Worm (Caenorhabditis elegans) whole organism, mixed stage, embryonic: ENCODE results near the gene K07C5.13.

Experiments used
- M03D4.4 ChIP-seq: sonication (generic microtip); optimal IDR thresholded peaks from 2 replicates; lab custom pipeline; 2017; ENCODE audit warnings: mild to moderate bottlenecking, missing genetic modification characterization, missing compliant biosample characterization
- bed-3 ChIP-seq: fragments of 200-800 bp; sonication (Bioruptor generic); optimal IDR thresholded peaks from 3 replicates; lab custom pipeline; 2018; ENCODE audit warnings: mild to moderate bottlenecking, missing genetic modification characterization, moderate library complexity, missing compliant biosample characterization
- blmp-1 ChIP-seq: fragments of 150-350 bp; optimal IDR thresholded peaks from 2 replicates; lab custom pipeline; 2014; ENCODE audit warnings: missing biosample characterization, missing genetic modification characterization
- ceh-39 ChIP-seq: fragments of 150-350 bp; optimal IDR thresholded peaks from 2 replicates; lab custom pipeline; 2014; ENCODE audit warnings: missing biosample characterization, missing genetic modification characterization
- ceh-43 ChIP-seq: fragments of 200-800 bp; sonication (Bioruptor generic); optimal IDR thresholded peaks from 2 replicates; lab custom pipeline; 2018; ENCODE audit warnings: mild to moderate bottlenecking, missing genetic modification characterization, moderate library complexity, missing compliant biosample characterization
- ceh-83 ChIP-seq: fragments of 200-800 bp; sonication (Bioruptor generic); optimal IDR thresholded peaks from 2 replicates; lab custom pipeline; 2018; ENCODE audit warnings: mild to moderate bottlenecking, missing genetic modification characterization, missing compliant biosample characterization
- ces-1 ChIP-seq: fragments of 150-350 bp; optimal IDR thresholded peaks from 2 replicates; lab custom pipeline; 2014; ENCODE audit warnings: missing biosample characterization, missing genetic modification reagents, missing genetic modification characterization
- cnd-1 ChIP-seq: fragments of 200-800 bp; sonication (Bioruptor generic); optimal IDR thresholded peaks from 2 replicates; lab custom pipeline; 2018; ENCODE audit warnings: mild to moderate bottlenecking, missing genetic modification characterization, missing compliant biosample characterization
- drap-1 ChIP-seq: fragments of 200-800 bp; sonication (Bioruptor generic); optimal IDR thresholded peaks from 3 replicates; lab custom pipeline; 2018; ENCODE audit warnings: mild to moderate bottlenecking, missing genetic modification characterization, missing compliant biosample characterization
- elt-1 ChIP-seq: sonication (generic microtip); optimal IDR thresholded peaks from 2 replicates; lab custom pipeline; 2017; ENCODE audit warnings: missing genetic modification characterization, mild to moderate bottlenecking, missing compliant biosample characterization, antibody characterized with exemption, moderate library complexity, borderline replicate concordance; ENCODE audit not compliant: insufficient read depth
- elt-3 ChIP-seq: fragments of 150-350 bp; optimal IDR thresholded peaks from 2 replicates; lab custom pipeline; 2014; ENCODE audit warnings: missing biosample characterization, missing genetic modification characterization
- flh-1 ChIP-seq: fragments of 200-800 bp; sonication (Bioruptor generic); optimal IDR thresholded peaks from 2 replicates; lab custom pipeline; 2018; ENCODE audit warnings: mild to moderate bottlenecking, missing genetic modification characterization, moderate library complexity, missing compliant biosample characterization
- ham-2 ChIP-seq: fragments of 200-800 bp; sonication (Bioruptor generic); optimal IDR thresholded peaks from 2 replicates; lab custom pipeline; 2018; ENCODE audit warnings: mild to moderate bottlenecking, missing genetic modification characterization, missing compliant biosample characterization
- hlh-1 ChIP-seq: fragments of 150-350 bp; optimal IDR thresholded peaks from 2 replicates; lab custom pipeline; 2014; ENCODE audit warnings: missing biosample characterization, missing genetic modification reagents, missing genetic modification characterization
- lin-13 ChIP-seq: fragments of 150-350 bp; optimal IDR thresholded peaks from 2 replicates; lab custom pipeline; 2014; ENCODE audit warnings: missing biosample characterization, missing genetic modification characterization
- lin-32 ChIP-seq: fragments of 200-800 bp; sonication (Bioruptor generic); optimal IDR thresholded peaks from 2 replicates; lab custom pipeline; 2018; ENCODE audit warnings: mild to moderate bottlenecking, missing genetic modification characterization, missing compliant biosample characterization
- lsy-2 ChIP-seq: fragments of 150-350 bp; optimal IDR thresholded peaks from 2 replicates; lab custom pipeline; 2014; ENCODE audit warnings: missing biosample characterization, missing genetic modification characterization
- mab-5 ChIP-seq: fragments of 150-350 bp; optimal IDR thresholded peaks from 2 replicates; lab custom pipeline; 2014; ENCODE audit warnings: missing biosample characterization, missing genetic modification characterization
- mep-1 ChIP-seq: fragments of 150-350 bp; optimal IDR thresholded peaks from 2 replicates; lab custom pipeline; 2017; ENCODE audit warnings: missing biosample characterization, missing genetic modification reagents, missing genetic modification characterization, inconsistent platforms
- mls-2 ChIP-seq: sonication (generic microtip); optimal IDR thresholded peaks from 2 replicates; lab custom pipeline; 2016; ENCODE audit warnings: mild to moderate bottlenecking, missing genetic modification characterization, moderate library complexity, missing compliant biosample characterization
- nhr-12 ChIP-seq: fragments of 150-350 bp; optimal IDR thresholded peaks from 2 replicates; lab custom pipeline; 2014; ENCODE audit warnings: missing biosample characterization, missing genetic modification characterization
- nhr-2 ChIP-seq: fragments of 150-350 bp; optimal IDR thresholded peaks from 2 replicates; lab custom pipeline; 2014; ENCODE audit warnings: missing biosample characterization, missing genetic modification characterization
- nhr-237 ChIP-seq: fragments of 150-350 bp; optimal IDR thresholded peaks from 2 replicates; lab custom pipeline; 2014; ENCODE audit warnings: missing biosample characterization, missing genetic modification characterization
- nhr-28 ChIP-seq: fragments of 150-350 bp; optimal IDR thresholded peaks from 2 replicates; lab custom pipeline; 2014; ENCODE audit warnings: missing biosample characterization, missing genetic modification characterization
- nhr-76 ChIP-seq: sonication (generic microtip); optimal IDR thresholded peaks from 2 replicates; lab custom pipeline; 2017; ENCODE audit warnings: missing biosample characterization, missing genetic modification characterization
- pha-4 ChIP-seq: fragments of 150-350 bp; optimal IDR thresholded peaks from 2 replicates; lab custom pipeline; 2018; ENCODE audit warnings: missing biosample characterization, missing genetic modification reagents, missing genetic modification characterization
- sem-2 ChIP-seq: fragments of 200-800 bp; sonication (Bioruptor generic); optimal IDR thresholded peaks from 2 replicates; lab custom pipeline; 2018; ENCODE audit warnings: mild to moderate bottlenecking, missing genetic modification characterization, missing compliant biosample characterization
- snpc-4 ChIP-seq: fragments of 150-350 bp; optimal IDR thresholded peaks from 2 replicates; lab custom pipeline; 2014; ENCODE audit warnings: missing biosample characterization, missing genetic modification characterization
- sptf-1 ChIP-seq: sonication (generic microtip); optimal IDR thresholded peaks from 2 replicates; lab custom pipeline; 2017; ENCODE audit warnings: mild to moderate bottlenecking, missing genetic modification characterization, moderate library complexity, missing compliant biosample characterization
- tbx-8 ChIP-seq: fragments of 200-800 bp; sonication (Bioruptor generic); optimal IDR thresholded peaks from 2 replicates; lab custom pipeline; 2018; ENCODE audit warnings: mild to moderate bottlenecking, missing genetic modification characterization, moderate library complexity, missing compliant biosample characterization
- unc-120 ChIP-seq: sonication (generic microtip); optimal IDR thresholded peaks from 2 replicates; lab custom pipeline; 2017; ENCODE audit warnings: missing genetic modification characterization, missing compliant biosample characterization; ENCODE audit not compliant: poor library complexity, severe bottlenecking
- unc-39 ChIP-seq: fragments of 150-350 bp; optimal IDR thresholded peaks from 2 replicates; lab custom pipeline; 2014; ENCODE audit warnings: missing biosample characterization, missing genetic modification characterization
- unc-62 ChIP-seq: fragments of 150-350 bp; optimal IDR thresholded peaks from 2 replicates; lab custom pipeline; 2014; ENCODE audit warnings: missing biosample characterization, missing genetic modification reagents, missing genetic modification characterization
- zip-8 ChIP-seq: fragments of 150-350 bp; optimal IDR thresholded peaks from 2 replicates; lab custom pipeline; 2014; ENCODE audit warnings: missing biosample characterization, missing genetic modification characterization
- ztf-11 ChIP-seq: fragments of 150-350 bp; optimal IDR thresholded peaks from 2 replicates; lab custom pipeline; 2014; ENCODE audit warnings: missing biosample characterization, missing genetic modification characterization

The K07C5.13 gene

DNA sequence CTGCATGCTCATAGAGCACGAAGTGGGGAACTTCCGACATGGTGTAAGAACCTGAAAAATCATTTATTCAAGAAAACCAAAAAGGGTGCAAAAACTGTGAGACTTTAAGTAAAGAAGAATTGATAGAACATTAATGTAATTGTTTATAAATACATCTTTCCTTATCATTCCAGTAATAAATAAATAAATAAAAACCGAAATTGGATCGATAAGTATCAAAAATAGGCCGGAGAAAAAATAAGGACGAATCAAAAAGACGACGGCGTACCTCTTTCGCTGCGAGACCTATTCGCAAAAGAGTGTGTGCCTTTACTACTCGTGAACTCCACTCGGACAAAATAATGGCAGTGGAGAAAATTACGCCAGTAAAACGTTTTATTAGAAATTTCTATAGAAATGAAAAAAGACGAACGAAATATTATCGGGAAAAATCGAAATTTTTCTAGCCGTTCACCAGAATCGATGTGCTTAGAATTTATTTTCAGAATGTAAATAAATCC, 11.1 kb downstream of the K07C5.13 start, which contains the start of gene nol-56:
nol-56 (minus strand) TSS at position 51 of the 500 bp plus-strand sequence.
- TF ChIP-seq M03D4.4 (tag; lab: Kevin White, UChicago) (no peak), tbx-8 (GFP tag; lab: Kevin White, UChicago) (no peak), unc-62 (no peak), ham-2 (no peak), lin-13 (peak; percentile 56), sem-2 (GFP tag; lab: Kevin White, UChicago) (no peak), blmp-1 (no peak), drap-1 (no peak), ztf-11 (no peak), cnd-1 (tag; lab: Kevin White, UChicago) (no peak), ces-1 (GFP tag; lab: Kevin White, UChicago) (peak; percentile 77), mls-2 (tag; lab: Kevin White, UChicago) (no peak), ceh-83 (GFP tag; lab: Kevin White, UChicago) (no peak), snpc-4 (tag; lab: Kevin White, UChicago) (no peak), elt-3 (tag; lab: Kevin White, UChicago) (no peak), nhr-76 (tag; lab: Kevin White, UChicago) (no peak), mep-1 (tag; lab: Kevin White, UChicago) (peak; percentile 64), ceh-39 (tag; lab: Kevin White, UChicago) (peak; percentile 82), nhr-28 (no peak), unc-39 (tag; lab: Kevin White, UChicago) (no peak), flh-1 (GFP tag; lab: Kevin White, UChicago) (no peak), unc-120 (tag; lab: Kevin White, UChicago) (no peak), lin-32 (GFP tag; lab: Kevin White, UChicago) (no peak), bed-3 (no peak), nhr-12 (tag; lab: Kevin White, UChicago) (no peak), mab-5 (no peak), nhr-237 (peak; percentile 45), pha-4 (tag; lab: Kevin White, UChicago) (peak; percentile 49), hlh-1 (tag; lab: Kevin White, UChicago) (peak; percentile 53), nhr-2 (tag; lab: Kevin White, UChicago) (no peak), lsy-2 (tag; lab: Kevin White, UChicago) (peak; percentile 77), ceh-43 (GFP tag; lab: Kevin White, UChicago) (no peak), zip-8 (no peak), sptf-1 (tag; lab: Kevin White, UChicago) (no peak), elt-1 (tag; lab: Kevin White, UChicago) (no peak)

DNA sequence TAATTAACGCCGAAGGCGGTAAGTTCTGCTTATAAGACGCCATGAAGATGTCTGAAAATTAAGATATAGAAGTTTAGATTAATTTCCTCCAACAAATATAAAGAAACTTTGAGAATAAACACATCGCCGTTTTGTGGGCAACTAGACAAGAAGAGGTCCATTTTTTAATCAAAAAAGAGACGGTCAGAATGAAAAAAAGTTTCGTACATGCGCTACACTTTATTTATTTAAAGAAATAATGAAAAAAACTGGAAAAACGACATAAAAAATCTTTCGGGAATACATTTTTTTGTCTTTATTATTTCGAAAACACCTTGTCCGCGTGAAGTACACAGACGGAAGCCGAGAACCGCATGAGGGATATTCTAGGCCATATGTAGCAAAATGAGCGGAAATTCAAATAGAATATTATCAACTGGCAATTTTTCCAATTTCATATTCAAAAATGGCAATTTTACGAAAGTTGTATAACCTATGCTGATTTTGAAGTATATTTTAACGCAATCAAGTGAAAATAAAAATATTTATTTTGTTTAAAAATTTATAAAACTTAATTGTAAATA, 14.0 kb downstream of the K07C5.13 start, which contains the start of gene sluh-7:
sluh-7 (minus strand) TSS at position 51 of the 563 bp plus-strand sequence.
- no peak for TF ChIP-seq ztf-11
- TF ChIP-seq ceh-83 (GFP tag; lab: Kevin White, UChicago): peak; percentile 5
- peak; percentile 22 for TF ChIP-seq mep-1 (tag; lab: Kevin White, UChicago)
- peak; percentile 55 for TF ChIP-seq ces-1 (GFP tag; lab: Kevin White, UChicago)
- TF ChIP-seq lsy-2 (tag; lab: Kevin White, UChicago): peak; percentile 72
- TF ChIP-seq M03D4.4 (tag; lab: Kevin White, UChicago): no peak
- peak; percentile 1 for TF ChIP-seq hlh-1 (tag; lab: Kevin White, UChicago)
- TF ChIP-seq lin-32 (GFP tag; lab: Kevin White, UChicago): no peak
- TF ChIP-seq bed-3: no peak
- TF ChIP-seq unc-120 (tag; lab: Kevin White, UChicago): peak; percentile 44
- peak; percentile 29 for TF ChIP-seq lin-13
- TF ChIP-seq nhr-2 (tag; lab: Kevin White, UChicago): no peak
- TF ChIP-seq blmp-1: no peak
- TF ChIP-seq flh-1 (GFP tag; lab: Kevin White, UChicago): no peak
- no peak for TF ChIP-seq nhr-12 (tag; lab: Kevin White, UChicago)
- no peak for TF ChIP-seq ham-2
- TF ChIP-seq ceh-39 (tag; lab: Kevin White, UChicago): peak; percentile 42
- no peak for TF ChIP-seq sem-2 (GFP tag; lab: Kevin White, UChicago)
- TF ChIP-seq unc-62: no peak
- TF ChIP-seq tbx-8 (GFP tag; lab: Kevin White, UChicago): no peak
- peak; percentile 66 for TF ChIP-seq sptf-1 (tag; lab: Kevin White, UChicago)
- TF ChIP-seq zip-8: no peak
- TF ChIP-seq nhr-237: peak; percentile 62
- no peak for TF ChIP-seq mab-5
- no peak for TF ChIP-seq drap-1
- TF ChIP-seq elt-1 (tag; lab: Kevin White, UChicago): no peak
- TF ChIP-seq pha-4 (tag; lab: Kevin White, UChicago): peak; percentile 49
- no peak for TF ChIP-seq snpc-4 (tag; lab: Kevin White, UChicago)
- TF ChIP-seq nhr-28: no peak
- no peak for TF ChIP-seq elt-3 (tag; lab: Kevin White, UChicago)
- no peak for TF ChIP-seq ceh-43 (GFP tag; lab: Kevin White, UChicago)
- no peak for TF ChIP-seq mls-2 (tag; lab: Kevin White, UChicago)
- TF ChIP-seq nhr-76 (tag; lab: Kevin White, UChicago): no peak
- no peak for TF ChIP-seq unc-39 (tag; lab: Kevin White, UChicago)
- TF ChIP-seq cnd-1 (tag; lab: Kevin White, UChicago): no peak
- TF ChIP-seq, all 35 proteins: peak for 11
